Worm (Caenorhabditis elegans): ENCODE data around the gene gop-3.

ce11 chrIII:5301786-5302268, 41.3 kb downstream of the gop-3 start, which contains the start of the genes T15B12.2 and F52C9.5:
- TF ChIP-seq F49E8.2 (tag; optimal IDR thresholded peaks at IDR 0.05; ENCODE audit: insufficient read depth) (no peak), dox-1 (GFP tag; IDR thresholded peaks at IDR 0.05) (no peak), ztf-3 (GFP tag; optimal IDR thresholded peaks at IDR 0.05) (no peak)

All from whole organism, young adult.